Fruit fly (Drosophila melanogaster) whole organism, embryonic: Measurements from ENCODE around the gene RhoGAP18B.

ENCODE experiments used
- Abd-B ChIP-seq: fragments of 200-800 bp; sonication (Bioruptor generic); optimal IDR thresholded peaks from 2 replicates; lab custom pipeline; 2018; ENCODE audit warnings: missing biosample characterization, mild to moderate bottlenecking, missing genetic modification characterization, moderate library complexity
- Atf-2 ChIP-seq: fragments of 200-800 bp; sonication (Bioruptor generic); optimal IDR thresholded peaks from 2 replicates; lab custom pipeline; 2016; ENCODE audit warnings: missing biosample characterization, missing genetic modification characterization
- CG10565 ChIP-seq: fragments of 200-800 bp; sonication (Bioruptor generic); optimal IDR thresholded peaks from 3 replicates; lab custom pipeline; 2016; ENCODE audit warnings: missing biosample characterization, mild to moderate bottlenecking, missing genetic modification characterization
- CG11398 ChIP-seq: fragments of 200-800 bp; sonication (Bioruptor generic); optimal IDR thresholded peaks from 2 replicates; lab custom pipeline; 2016; ENCODE audit warnings: missing biosample characterization, missing genetic modification characterization
- CG12299 ChIP-seq: fragments of 200-800 bp; sonication (Bioruptor generic); optimal IDR thresholded peaks from 2 replicates; lab custom pipeline; 2018; ENCODE audit warnings: missing biosample characterization, mild to moderate bottlenecking, missing genetic modification characterization
- CG13287 ChIP-seq: fragments of 200-800 bp; sonication (Bioruptor generic); IDR thresholded peaks from 2 replicates; pipeline ENCODE4 v1.3.6; 2022; ENCODE audit warnings: missing biosample characterization, missing genetic modification characterization; ENCODE audit not compliant: partially characterized antibody
- CG15601 ChIP-seq: fragments of 200-800 bp; sonication (Bioruptor generic); optimal IDR thresholded peaks from 3 replicates; lab custom pipeline; 2019; ENCODE audit warnings: missing biosample characterization, mild to moderate bottlenecking, missing genetic modification characterization, moderate library complexity
- CG16863 ChIP-seq: fragments of 200-800 bp; sonication (Bioruptor generic); optimal IDR thresholded peaks from 3 replicates; lab custom pipeline; 2016; ENCODE audit warnings: missing biosample characterization, missing genetic modification characterization
- CG17186 ChIP-seq: fragments of 200-800 bp; sonication (Bioruptor generic); optimal IDR thresholded peaks from 3 replicates; lab custom pipeline; 2017; ENCODE audit warnings: missing biosample characterization, missing genetic modification reagents, missing genetic modification characterization
- CG17385 ChIP-seq: fragments of 200-800 bp; sonication (Bioruptor generic); optimal IDR thresholded peaks from 3 replicates; lab custom pipeline; 2018; ENCODE audit warnings: missing biosample characterization, mild to moderate bottlenecking, missing genetic modification characterization
- CG17568 ChIP-seq: fragments of 200-800 bp; sonication (Bioruptor generic); optimal IDR thresholded peaks from 2 replicates; lab custom pipeline; 2018; ENCODE audit warnings: missing biosample characterization, mild to moderate bottlenecking, missing genetic modification characterization, moderate library complexity
- CG18011 ChIP-seq: fragments of 200-800 bp; sonication (Bioruptor generic); optimal IDR thresholded peaks from 2 replicates; lab custom pipeline; 2017; ENCODE audit warnings: missing biosample characterization, missing genetic modification characterization, mild to moderate bottlenecking, moderate library complexity, missing genotype
- CG32532 ChIP-seq: fragments of 200-800 bp; sonication (Bioruptor generic); IDR thresholded peaks from 2 replicates; pipeline ENCODE4 v1.3.6; 2022; ENCODE audit warnings: missing biosample characterization, missing genetic modification characterization
- CG32772 ChIP-seq: fragments of 200-800 bp; sonication (Bioruptor generic); IDR thresholded peaks from 2 replicates; pipeline ENCODE4 v1.3.6; 2022; ENCODE audit warnings: missing biosample characterization, missing genetic modification characterization
- CG4282 ChIP-seq: fragments of 200-800 bp; sonication (Bioruptor generic); optimal IDR thresholded peaks from 2 replicates; lab custom pipeline; 2016; ENCODE audit warnings: missing biosample characterization, missing genetic modification characterization
- CG6175 ChIP-seq: fragments of 200-800 bp; sonication (Bioruptor generic); IDR thresholded peaks from 3 replicates; pipeline ENCODE4 v1.3.6; 2022; ENCODE audit warnings: missing biosample characterization, missing genetic modification characterization
- CG7271 ChIP-seq: fragments of 200-800 bp; sonication (Bioruptor generic); optimal IDR thresholded peaks from 2 replicates; lab custom pipeline; 2018; ENCODE audit warnings: missing biosample characterization, mild to moderate bottlenecking, missing genetic modification characterization, moderate library complexity
- CG7556 ChIP-seq: fragments of 200-800 bp; sonication (Bioruptor generic); optimal IDR thresholded peaks from 2 replicates; lab custom pipeline; 2017; ENCODE audit warnings: missing biosample characterization, mild to moderate bottlenecking, missing genetic modification characterization
- CG8359 ChIP-seq: fragments of 200-800 bp; sonication (Bioruptor generic); optimal IDR thresholded peaks from 2 replicates; lab custom pipeline; 2017; ENCODE audit warnings: missing biosample characterization, mild to moderate bottlenecking, missing genetic modification characterization, borderline replicate concordance
- CG8478 ChIP-seq: fragments of >200 bp; optimal IDR thresholded peaks from 2 replicates; lab custom pipeline; 2018
- Chrac-16 ChIP-seq: fragments of 200-800 bp; sonication (Bioruptor generic); optimal IDR thresholded peaks from 3 replicates; lab custom pipeline; 2016; ENCODE audit warnings: missing biosample characterization, missing genetic modification characterization
- Deaf1 ChIP-seq: fragments of 200-800 bp; optimal IDR thresholded peaks from 3 replicates; lab custom pipeline; 2019; ENCODE audit warnings: missing biosample characterization, mild to moderate bottlenecking, missing genetic modification characterization, moderate library complexity
- Dll ChIP-seq: fragments of 200-800 bp; sonication (Bioruptor generic); IDR thresholded peaks from 4 replicates; pipeline ENCODE4 v1.3.6; 2022; ENCODE audit warnings: missing biosample characterization, missing genetic modification characterization; ENCODE audit not compliant: partially characterized antibody
- Doc2 ChIP-seq: fragments of 200-800 bp; sonication (Bioruptor generic); IDR thresholded peaks from 2 replicates; pipeline ENCODE4 v1.3.6; 2022; ENCODE audit warnings: missing biosample characterization, missing genetic modification characterization
- Gug ChIP-seq: fragments of 200-800 bp; sonication (Bioruptor generic); IDR thresholded peaks from 4 replicates; pipeline ENCODE4 v1.3.6; 2022; ENCODE audit warnings: missing biosample characterization, missing genetic modification characterization
- Hr51 ChIP-seq, 2 experiments: fragments of 200-800 bp; sonication (Bioruptor generic); optimal IDR thresholded peaks; 2 replicates in 1 of 2; 3 replicates in 1 of 2; lab custom pipeline; 2016 to 2018; ENCODE audit warnings: missing biosample characterization in 2 of 2, missing genetic modification characterization in 2 of 2, mild to moderate bottlenecking in 1 of 2, moderate library complexity in 1 of 2
- Oaz ChIP-seq: fragments of 200-800 bp; sonication (Bioruptor generic); IDR thresholded peaks from 2 replicates; pipeline ENCODE4 v1.3.6; 2022; ENCODE audit warnings: missing biosample characterization, missing genetic modification characterization
- Spps ChIP-seq: fragments of 200-800 bp; sonication (Bioruptor generic); optimal IDR thresholded peaks from 2 replicates; lab custom pipeline; 2018; ENCODE audit warnings: missing biosample characterization, mild to moderate bottlenecking, missing genetic modification characterization
- Stat92E ChIP-seq, 3 experiments: fragments of >200 bp in 2 of 3; fragments of 200-800 bp in 1 of 3; sonication (Bioruptor generic) in 1 of 3; optimal IDR thresholded peaks; 2 replicates each; lab custom pipeline; 2017 to 2019; ENCODE audit warnings: missing biosample characterization in 3 of 3, missing genetic modification characterization in 3 of 3, mild to moderate bottlenecking in 1 of 3, moderate library complexity in 1 of 3
- Taf1 ChIP-seq: fragments of 200-800 bp; sonication (Bioruptor generic); IDR thresholded peaks from 2 replicates; pipeline ENCODE4 v1.3.6; 2022; ENCODE audit warnings: missing biosample characterization, missing genetic modification characterization
- Tbp ChIP-seq: fragments of >200 bp; optimal IDR thresholded peaks from 2 replicates; lab custom pipeline; 2018; ENCODE audit warnings: missing biosample characterization, missing genetic modification characterization
- Trl ChIP-seq, 3 experiments: fragments of >200 bp in 2 of 3; fragments of 200-800 bp in 1 of 3; sonication (Bioruptor generic) in 1 of 3; optimal IDR thresholded peaks; 2 replicates in 1 of 3; 3 replicates in 2 of 3; lab custom pipeline; 2016 to 2017; ENCODE audit warnings: missing biosample characterization in 1 of 3, missing genetic modification characterization in 1 of 3
- Xrp1 ChIP-seq: fragments of 200-800 bp; sonication (Bioruptor generic); IDR thresholded peaks from 2 replicates; pipeline ENCODE4 v1.3.6; 2022; ENCODE audit warnings: missing biosample characterization, missing genetic modification characterization
- chinmo ChIP-seq: fragments of 200-800 bp; sonication (Bioruptor generic); IDR thresholded peaks from 4 replicates; pipeline ENCODE4 v1.3.6; 2022; ENCODE audit warnings: missing biosample characterization, missing genetic modification characterization; ENCODE audit not compliant: partially characterized antibody
- croc ChIP-seq: fragments of 200-800 bp; sonication (Bioruptor generic); conservative IDR thresholded peaks from 3 replicates; pipeline ENCODE4 v1.3.6; 2022; ENCODE audit warnings: missing biosample characterization, missing genetic modification characterization
- ftz-f1 ChIP-seq: fragments of 200-800 bp; sonication (Bioruptor generic); optimal IDR thresholded peaks from 2 replicates; lab custom pipeline; 2016; ENCODE audit warnings: missing biosample characterization, missing genetic modification characterization
- gcm ChIP-seq: fragments of 200-800 bp; sonication (Bioruptor generic); optimal IDR thresholded peaks from 2 replicates; lab custom pipeline; 2019; ENCODE audit warnings: missing biosample characterization, mild to moderate bottlenecking, missing genetic modification characterization, moderate library complexity
- grn ChIP-seq: fragments of 200-800 bp; sonication (Bioruptor generic); optimal IDR thresholded peaks from 3 replicates; lab custom pipeline; 2017; ENCODE audit warnings: missing biosample characterization, missing genetic modification characterization
- jigr1 ChIP-seq: fragments of 200-800 bp; sonication (Bioruptor generic); IDR thresholded peaks from 3 replicates; pipeline ENCODE4 v1.3.6; 2022; ENCODE audit warnings: missing biosample characterization, missing genetic modification characterization
- lbe ChIP-seq: fragments of 200-800 bp; sonication (Bioruptor generic); optimal IDR thresholded peaks from 2 replicates; lab custom pipeline; 2016; ENCODE audit warnings: missing biosample characterization, mild to moderate bottlenecking, missing genetic modification characterization
- nmo ChIP-seq: fragments of 200-800 bp; sonication (Bioruptor generic); optimal IDR thresholded peaks from 2 replicates; lab custom pipeline; 2018; ENCODE audit warnings: missing biosample characterization, mild to moderate bottlenecking, missing genetic modification characterization, moderate library complexity
- nom ChIP-seq: fragments of 200-800 bp; sonication (Bioruptor generic); optimal IDR thresholded peaks from 2 replicates; lab custom pipeline; 2017; ENCODE audit warnings: missing biosample characterization, missing genetic modification characterization, mild to moderate bottlenecking, moderate library complexity, missing genetic modification reagents
- peb ChIP-seq: fragments of 200-800 bp; sonication (Bioruptor generic); IDR thresholded peaks from 2 replicates; pipeline ENCODE4 v1.3.6; 2022; ENCODE audit warnings: missing biosample characterization, missing genetic modification characterization
- slbo ChIP-seq: fragments of 200-800 bp; sonication (Bioruptor generic); IDR thresholded peaks from 2 replicates; pipeline ENCODE4 v1.3.6; 2022; ENCODE audit warnings: missing biosample characterization, missing genetic modification characterization
- slp2 ChIP-seq: fragments of 200-800 bp; sonication (Bioruptor generic); optimal IDR thresholded peaks from 2 replicates; lab custom pipeline; 2016; ENCODE audit warnings: missing biosample characterization, missing genetic modification characterization
- tup ChIP-seq: fragments of 200-800 bp; sonication (Bioruptor generic); optimal IDR thresholded peaks from 2 replicates; lab custom pipeline; 2016; ENCODE audit warnings: missing biosample characterization, mild to moderate bottlenecking, missing genetic modification characterization, moderate library complexity
- vnd ChIP-seq: fragments of 200-800 bp; sonication (Bioruptor generic); IDR thresholded peaks from 3 replicates; pipeline ENCODE4 v1.3.6; 2022; ENCODE audit warnings: missing biosample characterization, missing genetic modification characterization; ENCODE audit not compliant: partially characterized antibody
- zfh2 ChIP-seq: fragments of 200-800 bp; sonication (Bioruptor generic); optimal IDR thresholded peaks from 2 replicates; lab custom pipeline; 2016; ENCODE audit warnings: missing biosample characterization, missing genetic modification characterization

Gene RhoGAP18B

DNA sequence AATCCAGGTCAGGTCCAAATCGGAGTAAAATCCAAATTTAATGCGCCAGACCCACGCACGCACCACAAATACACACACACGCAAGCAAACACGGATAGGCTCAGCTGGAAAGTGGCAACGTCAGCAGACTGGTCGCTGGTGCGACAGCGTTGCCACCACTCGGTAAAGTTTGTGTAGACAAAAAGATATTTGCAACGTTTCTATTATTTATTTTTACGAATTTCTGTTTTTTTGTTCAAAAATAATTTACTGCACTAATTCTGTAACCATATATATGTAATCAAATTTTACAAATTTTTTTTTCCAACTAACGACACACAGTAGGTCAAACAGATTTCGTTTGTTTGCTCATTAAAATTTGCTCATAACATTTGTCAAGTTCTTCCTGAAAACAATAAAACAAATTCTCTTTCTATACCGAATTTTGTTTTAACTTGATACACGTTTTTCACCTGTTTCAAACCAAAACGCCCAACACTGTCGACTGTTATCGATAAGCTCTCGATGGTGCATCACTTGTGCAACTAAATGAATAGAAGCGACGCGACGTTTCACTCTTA lies 12.9 kb upstream of the RhoGAP18B start, which contains the start of the genes CG7556 and CG7453 (continued):
- peak; percentile 38; the same call in 3 of the 4 replicates for TF ChIP-seq Gug (GFP tag; lab: Robert Waterston, UW)
- TF ChIP-seq Taf1 (GFP tag; lab: Robert Waterston, UW) = 0 out of 2 replicates have a peak, but pooled peaks have one; percentile 32
- TF ChIP-seq lbe (GFP tag; lab: Kevin White, UChicago) = peak; percentile 31
- TF ChIP-seq CG17186 (GFP tag; lab: Kevin White, UChicago) = peak; percentile 23
- peak; percentile 2 for TF ChIP-seq grn (GFP tag; lab: Kevin White, UChicago)
- no peak for TF ChIP-seq Doc2 (GFP tag; lab: Robert Waterston, UW)
- TF ChIP-seq tup (GFP tag; lab: Kevin White, UChicago) = peak; percentile 33
- no peak for TF ChIP-seq vnd (GFP tag; lab: Robert Waterston, UW)
- peak; percentile 69 to 70 for TF ChIP-seq Hr51 (GFP tag; optimal IDR thresholded peaks at IDR 0.05; lab: Kevin White, UChicago)
- peak; percentile 72 for TF ChIP-seq Atf-2 (GFP tag; lab: Kevin White, UChicago)
- TF ChIP-seq nmo (GFP tag; lab: Kevin White, UChicago) = peak; percentile 80
- TF ChIP-seq CG12299 (tag; lab: Kevin White, UChicago) = peak; percentile 35
- peak; percentile 73 for TF ChIP-seq CG16863
- TF ChIP-seq peb (GFP tag; lab: Robert Waterston, UW) = no peak; the same call in 1 of the 2 replicates
- peak; percentile 82 for TF ChIP-seq Chrac-16 (GFP tag; lab: Kevin White, UChicago)
- TF ChIP-seq Spps (tag; lab: Kevin White, UChicago) = peak; percentile 19
- TF ChIP-seq Oaz (GFP tag; lab: Robert Waterston, UW) = no peak
- TF ChIP-seq slbo (GFP tag; lab: Robert Waterston, UW) = peak; percentile 80
- TF ChIP-seq CG7556 = peak; percentile 92
- TF ChIP-seq CG11398 = peak; percentile 60
- peak; percentile 44 for TF ChIP-seq CG17568 (GFP tag; lab: Kevin White, UChicago)
- TF ChIP-seq CG4282 (GFP tag; lab: Kevin White, UChicago) = no peak
- TF ChIP-seq Xrp1 (GFP tag; lab: Robert Waterston, UW) = peak; percentile 67
- TF ChIP-seq Stat92E (GFP tag; optimal IDR thresholded peaks at IDR 0.05; lab: Kevin White, UChicago) = no peak
- TF ChIP-seq CG18011 (GFP tag; lab: Kevin White, UChicago) = peak; percentile 51
- TF ChIP-seq CG15601 (tag; lab: Kevin White, UChicago) = peak; percentile 68
- TF ChIP-seq CG8478 (lab: Kevin White, UChicago) = no peak
- TF ChIP-seq slp2 (GFP tag; lab: Kevin White, UChicago) = peak; percentile 78
- TF ChIP-seq CG10565 (GFP tag; lab: Kevin White, UChicago) = no peak
- TF ChIP-seq Abd-B (GFP tag; lab: Kevin White, UChicago) = peak; percentile 76
- peak; percentile 56; the same call in 2 of the 3 replicates for TF ChIP-seq croc
- TF ChIP-seq CG6175 (GFP tag; lab: Robert Waterston, UW) = no peak
- TF ChIP-seq zfh2 = peak; percentile 83
- TF ChIP-seq CG7271 (tag; lab: Kevin White, UChicago) = no peak

DNA sequence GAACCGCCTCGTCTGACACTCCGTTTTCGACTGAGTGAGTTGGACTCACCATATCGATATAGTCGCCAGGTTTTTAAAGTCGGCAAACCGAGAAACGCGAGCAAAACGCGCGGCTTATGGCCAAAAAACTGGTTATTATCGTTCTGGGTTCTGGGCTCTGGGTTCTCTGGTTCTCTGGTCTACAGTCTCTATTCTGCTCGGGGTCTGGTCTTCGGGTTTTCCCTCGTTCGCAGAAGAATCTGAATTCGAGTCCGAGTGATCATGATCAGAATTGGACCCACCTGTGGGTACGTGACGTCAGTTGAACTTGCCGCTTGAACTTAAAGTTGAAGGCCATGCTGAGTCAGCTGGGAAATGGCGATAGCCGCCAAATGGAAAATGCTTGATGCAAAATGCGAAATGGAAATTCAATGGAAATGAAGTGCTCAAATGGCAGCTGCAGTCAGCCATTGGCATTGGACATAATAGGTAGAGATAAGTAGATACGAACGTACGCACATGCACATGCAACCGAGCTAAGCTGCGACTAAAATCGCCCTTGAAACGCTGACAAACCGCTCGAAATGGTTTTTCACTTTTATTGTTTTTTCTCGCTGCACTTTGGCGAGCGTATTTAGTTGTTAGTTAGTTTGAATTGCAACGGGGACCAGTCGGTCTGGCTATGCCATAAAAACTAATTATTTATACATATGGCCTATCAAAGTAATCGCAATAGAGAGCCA lies 8.1 kb upstream of the RhoGAP18B start, which contains the start of gene CG33939:
CG33939 (minus strand) TSS at position 51 of the 722 bp plus-strand sequence.
- TF ChIP-seq CG8359 (GFP tag; lab: Kevin White, UChicago) (peak; percentile 99), CG32772 (GFP tag; lab: Robert Waterston, UW) (no peak), gcm (GFP tag; lab: Kevin White, UChicago) (no peak), CG32532 (GFP tag; lab: Robert Waterston, UW) (peak; percentile 24; the same call in 1 of the 2 replicates), chinmo (GFP tag; lab: Robert Waterston, UW) (0 out of 4 replicates have a peak, but pooled peaks have one; percentile 73), Tbp (peak; percentile 65), ftz-f1 (GFP tag; lab: Kevin White, UChicago) (peak; percentile 9), Deaf1 (tag; lab: Kevin White, UChicago) (peak; percentile 77), Dll (GFP tag; lab: Robert Waterston, UW) (0 out of 4 replicates have a peak, but pooled peaks have one; percentile 14), CG17385 (no peak), Trl (optimal IDR thresholded peaks at IDR 0.05; lab: Kevin White, UChicago) (peak in 1 of 2 experiments; percentile 1), Trl (GFP tag; optimal IDR thresholded peaks at IDR 0.05; lab: Kevin White, UChicago) (no peak), jigr1 (GFP tag; lab: Robert Waterston, UW) (no peak), CG13287 (GFP tag; lab: Robert Waterston, UW) (peak; percentile 8; the same call in 1 of the 2 replicates), nom (GFP tag; lab: Kevin White, UChicago) (peak; percentile 22)
